Worm (Caenorhabditis elegans) whole organism, L4 larva: ENCODE data around the gene T16G12.13.

Experiments
- F44E2.7 ChIP-seq: fragments of 200-800 bp; sonication (Bioruptor generic); IDR thresholded peaks from 2 replicates; pipeline ENCODE4 v2.1.2; 2022; ENCODE audit warnings: missing genetic modification characterization, missing compliant biosample characterization
- R02D3.7 ChIP-seq: fragments of 150-350 bp; sonication (generic microtip); optimal IDR thresholded peaks from 3 replicates; lab custom pipeline; 2014; ENCODE audit warnings: missing biosample characterization, missing genetic modification characterization
- T20F7.1 ChIP-seq: fragments of 200-800 bp; sonication (Bioruptor generic); optimal IDR thresholded peaks from 2 replicates; lab custom pipeline; 2018; ENCODE audit warnings: mild to moderate bottlenecking, missing genetic modification characterization, missing compliant biosample characterization
- T26A8.4 ChIP-seq: fragments of 200-800 bp; sonication (Bioruptor generic); IDR thresholded peaks from 2 replicates; pipeline ENCODE4 v1.3.6; 2022; ENCODE audit warnings: missing genetic modification characterization, missing compliant biosample characterization
- Y48G9A.11 ChIP-seq: fragments of 200-800 bp; sonication (Bioruptor generic); IDR thresholded peaks from 2 replicates; pipeline ENCODE4 v1.3.6; 2022; ENCODE audit warnings: missing genetic modification reagents, missing genetic modification characterization, missing compliant biosample characterization
- Y75B8A.6 ChIP-seq: fragments of 200-800 bp; sonication (Bioruptor generic); IDR thresholded peaks from 2 replicates; pipeline ENCODE4 v1.3.6; 2022; ENCODE audit warnings: missing genetic modification reagents, missing genetic modification characterization, missing compliant biosample characterization
- ZK337.2 ChIP-seq: fragments of 200-800 bp; sonication (Bioruptor generic); IDR thresholded peaks from 2 replicates; pipeline ENCODE4 v1.3.6; 2022; ENCODE audit warnings: missing genetic modification reagents, missing genetic modification characterization, missing compliant biosample characterization
- ceh-32 ChIP-seq: sonication (generic microtip); optimal IDR thresholded peaks from 2 replicates; lab custom pipeline; 2016; ENCODE audit warnings: mild to moderate bottlenecking, missing genetic modification characterization, missing compliant biosample characterization; ENCODE audit not compliant: poor library complexity
- ceh-62 ChIP-seq: sonication (generic microtip); optimal IDR thresholded peaks from 2 replicates; lab custom pipeline; 2017; ENCODE audit warnings: missing biosample characterization, missing genetic modification characterization
- ceh-82 ChIP-seq: sonication (generic microtip); optimal IDR thresholded peaks from 2 replicates; lab custom pipeline; 2017; ENCODE audit warnings: missing biosample characterization, missing genetic modification characterization
- ces-1 ChIP-seq: fragments of 150-350 bp; sonication (generic microtip); optimal IDR thresholded peaks from 4 replicates; lab custom pipeline; 2014; ENCODE audit warnings: missing biosample characterization, missing genetic modification reagents, missing genetic modification characterization
- daf-12 ChIP-seq: fragments of 150-350 bp; optimal IDR thresholded peaks from 2 replicates; lab custom pipeline; 2014; ENCODE audit warnings: missing biosample characterization, missing genetic modification reagents, missing genetic modification characterization
- daf-16 ChIP-seq, 3 experiments: sonication (generic microtip); optimal IDR thresholded peaks; 2 replicates each; lab custom pipeline; 2016 to 2017; ENCODE audit warnings: missing genetic modification characterization in 3 of 3, missing genetic modification reagents in 3 of 3, mild to moderate bottlenecking in 2 of 3, missing compliant biosample characterization in 2 of 3, missing biosample characterization in 1 of 3, moderate library complexity in 1 of 3
- daf-8 ChIP-seq: fragments of 200-800 bp; sonication (Bioruptor generic); IDR thresholded peaks from 2 replicates; pipeline ENCODE4 v1.3.6; 2022; ENCODE audit warnings: missing genetic modification characterization, missing compliant biosample characterization
- dmd-8 ChIP-seq: fragments of 200-800 bp; sonication (Bioruptor generic); IDR thresholded peaks from 2 replicates; pipeline ENCODE4 v1.3.6; 2022; ENCODE audit warnings: missing genetic modification characterization, missing compliant biosample characterization
- egl-27 ChIP-seq: sonication (generic microtip); optimal IDR thresholded peaks from 3 replicates; lab custom pipeline; 2017; ENCODE audit warnings: missing biosample characterization, missing genetic modification reagents, missing genetic modification characterization
- egl-43 ChIP-seq: fragments of 200-800 bp; sonication (Bioruptor generic); IDR thresholded peaks from 2 replicates; pipeline ENCODE4 v1.3.6; 2022; ENCODE audit warnings: missing genetic modification reagents, missing genetic modification characterization, missing compliant biosample characterization
- gei-8 ChIP-seq: fragments of 200-800 bp; sonication (Bioruptor generic); optimal IDR thresholded peaks from 2 replicates; lab custom pipeline; 2018; ENCODE audit warnings: mild to moderate bottlenecking, missing genetic modification characterization, missing compliant biosample characterization
- hlh-11 ChIP-seq: fragments of 200-800 bp; sonication (Bioruptor generic); optimal IDR thresholded peaks from 2 replicates; lab custom pipeline; 2018; ENCODE audit warnings: mild to moderate bottlenecking, missing genetic modification characterization, missing compliant biosample characterization
- hlh-30 ChIP-seq: sonication (generic microtip); optimal IDR thresholded peaks from 2 replicates; lab custom pipeline; 2017; ENCODE audit warnings: antibody characterized with exemption, mild to moderate bottlenecking, missing genetic modification characterization, missing compliant biosample characterization; ENCODE audit not compliant: insufficient read depth
- lim-7 ChIP-seq: fragments of 200-800 bp; sonication (Bioruptor generic); IDR thresholded peaks from 2 replicates; pipeline ENCODE4 v1.3.6; 2022; ENCODE audit warnings: missing genetic modification characterization, missing compliant biosample characterization
- lin-38 ChIP-seq: fragments of 200-800 bp; sonication (Bioruptor generic); IDR thresholded peaks from 2 replicates; pipeline ENCODE4 v1.3.6; 2022; ENCODE audit warnings: missing genetic modification reagents, missing genetic modification characterization, missing compliant biosample characterization
- lin-39 ChIP-seq: fragments of 150-350 bp; optimal IDR thresholded peaks from 2 replicates; lab custom pipeline; 2014; ENCODE audit warnings: missing biosample characterization, missing genetic modification reagents, missing genetic modification characterization
- mdt-29 ChIP-seq: fragments of 200-800 bp; sonication (Bioruptor generic); IDR thresholded peaks from 2 replicates; pipeline ENCODE4 v1.3.6; 2022; ENCODE audit warnings: missing genetic modification reagents, missing genetic modification characterization, missing compliant biosample characterization
- mep-1 ChIP-seq: fragments of 150-350 bp; sonication (generic microtip); optimal IDR thresholded peaks from 3 replicates; lab custom pipeline; 2014; ENCODE audit warnings: missing biosample characterization, missing genetic modification characterization
- mes-2 ChIP-seq: sonication (generic microtip); optimal IDR thresholded peaks from 2 replicates; lab custom pipeline; 2016; ENCODE audit warnings: missing genotype, mild to moderate bottlenecking, missing genetic modification characterization, missing compliant biosample characterization; ENCODE audit not compliant: poor library complexity, severe bottlenecking
- nhr-10 ChIP-seq: fragments of 150-350 bp; optimal IDR thresholded peaks from 2 replicates; lab custom pipeline; 2014; ENCODE audit warnings: missing biosample characterization, missing genetic modification characterization
- nhr-102 ChIP-seq: sonication (generic microtip); optimal IDR thresholded peaks from 2 replicates; lab custom pipeline; 2016; ENCODE audit warnings: mild to moderate bottlenecking, missing genetic modification characterization, moderate library complexity, missing compliant biosample characterization
- nhr-11 ChIP-seq: fragments of 150-350 bp; optimal IDR thresholded peaks from 2 replicates; lab custom pipeline; 2014; ENCODE audit warnings: missing biosample characterization, missing genetic modification characterization
- nhr-111 ChIP-seq: fragments of 200-800 bp; sonication (Bioruptor generic); optimal IDR thresholded peaks from 2 replicates; lab custom pipeline; 2018; ENCODE audit warnings: mild to moderate bottlenecking, missing genetic modification characterization, missing compliant biosample characterization
- nhr-237 ChIP-seq: sonication (generic microtip); optimal IDR thresholded peaks from 2 replicates; lab custom pipeline; 2017; ENCODE audit warnings: missing biosample characterization, missing genetic modification characterization
- nhr-28 ChIP-seq: fragments of 150-350 bp; optimal IDR thresholded peaks from 2 replicates; lab custom pipeline; 2014; ENCODE audit warnings: missing biosample characterization, missing genetic modification characterization
- nhr-6 ChIP-seq: fragments of 150-350 bp; optimal IDR thresholded peaks from 2 replicates; lab custom pipeline; 2014; ENCODE audit warnings: missing biosample characterization, missing genetic modification characterization
- nhr-77 ChIP-seq: fragments of 150-350 bp; optimal IDR thresholded peaks from 2 replicates; lab custom pipeline; 2014; ENCODE audit warnings: missing biosample characterization, missing genetic modification characterization
- rbr-2 ChIP-seq: sonication (generic microtip); optimal IDR thresholded peaks from 2 replicates; lab custom pipeline; 2016; ENCODE audit warnings: missing genotype, missing genetic modification characterization, missing compliant biosample characterization
- skn-1 ChIP-seq: fragments of 150-350 bp; optimal IDR thresholded peaks from 2 replicates; lab custom pipeline; 2014; ENCODE audit warnings: missing biosample characterization, missing genetic modification characterization
- spr-3 ChIP-seq: fragments of 200-800 bp; sonication (Bioruptor generic); optimal IDR thresholded peaks from 2 replicates; lab custom pipeline; 2018; ENCODE audit warnings: mild to moderate bottlenecking, missing genetic modification characterization, missing compliant biosample characterization
- tra-1 ChIP-seq: fragments of 200-800 bp; sonication (Bioruptor generic); IDR thresholded peaks from 2 replicates; pipeline ENCODE4 v1.3.6; 2022; ENCODE audit warnings: missing genetic modification reagents, missing genetic modification characterization, missing compliant biosample characterization
- unc-130 ChIP-seq: sonication (generic microtip); optimal IDR thresholded peaks from 2 replicates; lab custom pipeline; 2016; ENCODE audit warnings: missing genetic modification reagents, missing genetic modification characterization, missing compliant biosample characterization
- zag-1 ChIP-seq: fragments of 150-350 bp; optimal IDR thresholded peaks from 2 replicates; lab custom pipeline; 2014; ENCODE audit warnings: missing biosample characterization, missing genetic modification characterization
- ztf-7 ChIP-seq: fragments of 150-350 bp; optimal IDR thresholded peaks from 2 replicates; lab custom pipeline; 2014; ENCODE audit warnings: missing biosample characterization, missing genetic modification characterization

The T16G12.13 gene

ce11 chrIII:10064140-10064539, 3.5 kb downstream of the T16G12.13 start, which contains the start of gene ekl-6 (continued):
- no peak for TF ChIP-seq ces-1 (GFP tag; lab: Kevin White, UChicago)
- no peak for TF ChIP-seq hlh-30
- no peak for TF ChIP-seq ceh-62 (tag; lab: Kevin White, UChicago)
- TF ChIP-seq nhr-28: no peak
- TF ChIP-seq ZK337.2 (GFP tag; lab: Robert Waterston, UW): peak; percentile 70
- no peak for TF ChIP-seq gei-8 (GFP tag; lab: Kevin White, UChicago)
- TF ChIP-seq mdt-29 (GFP tag; lab: Robert Waterston, UW): no peak
- no peak for TF ChIP-seq R02D3.7 (tag; lab: Kevin White, UChicago)
- TF ChIP-seq spr-3 (GFP tag; lab: Kevin White, UChicago): no peak
- TF ChIP-seq dmd-8 (GFP tag; lab: Robert Waterston, UW): no peak
- TF ChIP-seq Y48G9A.11 (GFP tag; lab: Robert Waterston, UW): no peak
- no peak for TF ChIP-seq F44E2.7 (GFP tag; lab: Robert Waterston, UW)
- no peak for TF ChIP-seq T26A8.4 (GFP tag; lab: Robert Waterston, UW)
- no peak for TF ChIP-seq Y75B8A.6 (GFP tag; lab: Robert Waterston, UW)
- no peak for TF ChIP-seq nhr-11 (tag; lab: Kevin White, UChicago)
- peak; percentile 98 for TF ChIP-seq mes-2 (tag; lab: Kevin White, UChicago)
- no peak for TF ChIP-seq nhr-77 (tag; lab: Kevin White, UChicago)
- TF ChIP-seq rbr-2 (tag; lab: Kevin White, UChicago): peak; percentile 28
- TF ChIP-seq lim-7: no peak
- no peak for TF ChIP-seq skn-1 (tag; lab: Kevin White, UChicago)
- no peak for TF ChIP-seq daf-16 (GFP tag; optimal IDR thresholded peaks at IDR 0.05; lab: Kevin White, UChicago)
- no peak for TF ChIP-seq daf-16 (tag; optimal IDR thresholded peaks at IDR 0.05; lab: Kevin White, UChicago)
- TF ChIP-seq nhr-111 (GFP tag; lab: Kevin White, UChicago): no peak
- TF ChIP-seq egl-27 (tag; lab: Kevin White, UChicago): no peak
- peak; percentile 74 for TF ChIP-seq unc-130 (GFP tag; lab: Kevin White, UChicago)
- TF ChIP-seq tra-1 (GFP tag; lab: Robert Waterston, UW): 0 out of 2 replicates have a peak, but pooled peaks have one; percentile 5
- no peak for TF ChIP-seq nhr-6 (tag; lab: Kevin White, UChicago)
- TF ChIP-seq nhr-237: no peak
- no peak for TF ChIP-seq lin-39
- TF ChIP-seq nhr-10: no peak
- no peak for TF ChIP-seq ceh-82 (tag; lab: Kevin White, UChicago)
- no peak for TF ChIP-seq mep-1 (tag; lab: Kevin White, UChicago)

DNA sequence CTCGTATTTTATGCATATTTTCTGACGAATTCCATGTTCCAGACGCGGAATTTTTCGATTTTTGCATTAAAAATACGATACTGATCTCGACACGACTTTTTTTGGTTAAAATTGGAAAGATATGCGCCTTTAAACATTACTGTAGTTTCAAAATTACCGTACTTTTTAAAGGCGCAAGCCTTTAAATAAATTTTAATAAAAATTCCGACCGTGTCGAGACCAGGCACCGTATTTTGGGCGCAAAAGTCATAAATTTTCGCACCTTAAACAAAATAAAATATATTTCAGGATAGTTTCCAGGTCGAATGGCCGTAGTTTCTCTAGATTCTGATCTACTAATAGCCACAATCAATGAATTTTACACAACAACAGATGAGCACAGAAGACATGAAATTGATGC, 8.6 kb downstream of the T16G12.13 start, which contains the start of gene T16G12.6:
Gene T16G12.6 (plus strand): TSS at position 301 of the 400 bp plus-strand sequence.
- TF ChIP-seq ztf-7 (tag; lab: Kevin White, UChicago): no peak
- no peak for TF ChIP-seq hlh-11 (tag; lab: Kevin White, UChicago)
- no peak for TF ChIP-seq zag-1 (tag; lab: Kevin White, UChicago)
- TF ChIP-seq dmd-8 (GFP tag; lab: Robert Waterston, UW): no peak
- TF ChIP-seq T20F7.1 (GFP tag; lab: Kevin White, UChicago): no peak
- no peak for TF ChIP-seq skn-1 (tag; lab: Kevin White, UChicago)
- TF ChIP-seq rbr-2 (tag; lab: Kevin White, UChicago): no peak
- no peak for TF ChIP-seq lin-38 (GFP tag; lab: Robert Waterston, UW)
- TF ChIP-seq daf-8 (GFP tag; lab: Robert Waterston, UW): no peak
- no peak for TF ChIP-seq gei-8 (GFP tag; lab: Kevin White, UChicago)
- TF ChIP-seq egl-43 (GFP tag; lab: Robert Waterston, UW): no peak
- no peak for TF ChIP-seq nhr-111 (GFP tag; lab: Kevin White, UChicago)
- no peak for TF ChIP-seq daf-12 (tag; lab: Kevin White, UChicago)
- no peak for TF ChIP-seq ceh-32 (tag; lab: Kevin White, UChicago)
- TF ChIP-seq nhr-102 (tag; lab: Kevin White, UChicago): no peak
- TF ChIP-seq, all 104 proteins: peak for 0
